Worm (Caenorhabditis elegans): ENCODE results near the gene cox-6C.

- TF ChIP-seq nhr-11 (tag; optimal IDR thresholded peaks at IDR 0.05) (no peak), peb-1 (tag; optimal IDR thresholded peaks at IDR 0.05) (no peak), nhr-237 (tag; optimal IDR thresholded peaks at IDR 0.05) (no peak), unc-39 (tag; optimal IDR thresholded peaks at IDR 0.05) (no peak), snpc-4 (tag; optimal IDR thresholded peaks at IDR 0.05) (no peak), unc-62 (GFP tag; optimal IDR thresholded peaks at IDR 0.05) (no peak), elt-1 (tag; optimal IDR thresholded peaks at IDR 0.05) (no peak), nhr-23 (tag; optimal IDR thresholded peaks at IDR 0.05) (no peak), elt-3 (tag; optimal IDR thresholded peaks at IDR 0.05) (no peak), C34F6.9 (tag; optimal IDR thresholded peaks at IDR 0.05) (no peak), ceh-82 (tag; optimal IDR thresholded peaks at IDR 0.05) (no peak), R02D3.7 (tag; optimal IDR thresholded peaks at IDR 0.05) (no peak), ztf-4 (tag; optimal IDR thresholded peaks at IDR 0.05) (no peak), mdl-1 (tag; optimal IDR thresholded peaks at IDR 0.05) (no peak)
Observed at ce11 chrIV:133968-134367, 7.4 kb downstream of the cox-6C start.
